Fruit fly (Drosophila melanogaster) whole organism, embryonic: ENCODE data around the gene CG3534.

Source experiments
- CG12104 ChIP-seq: fragments of 200-800 bp; sonication (Bioruptor generic); optimal IDR thresholded peaks from 3 replicates; lab custom pipeline; 2016; ENCODE audit warnings: missing biosample characterization, missing genetic modification characterization
- CG13123 ChIP-seq: fragments of 200-800 bp; sonication (Bioruptor generic); optimal IDR thresholded peaks from 2 replicates; lab custom pipeline; 2016; ENCODE audit warnings: missing biosample characterization, missing genetic modification characterization
- CG15073 ChIP-seq: fragments of 200-800 bp; sonication (Bioruptor generic); optimal IDR thresholded peaks from 2 replicates; lab custom pipeline; 2016; ENCODE audit warnings: missing biosample characterization, missing genetic modification characterization
- CG15601 ChIP-seq: fragments of 200-800 bp; sonication (Bioruptor generic); optimal IDR thresholded peaks from 3 replicates; lab custom pipeline; 2019; ENCODE audit warnings: missing biosample characterization, mild to moderate bottlenecking, missing genetic modification characterization, moderate library complexity
- CG17361 ChIP-seq: fragments of 200-800 bp; sonication (Bioruptor generic); IDR thresholded peaks from 3 replicates; pipeline ENCODE4 v1.3.6; 2022; ENCODE audit warnings: missing biosample characterization, missing genetic modification characterization
- CG17802 ChIP-seq: fragments of 200-800 bp; sonication (Bioruptor generic); optimal IDR thresholded peaks from 2 replicates; lab custom pipeline; 2018; ENCODE audit warnings: missing biosample characterization, mild to moderate bottlenecking, missing genetic modification characterization, moderate library complexity
- CG18764 ChIP-seq: fragments of 200-800 bp; sonication (Bioruptor generic); optimal IDR thresholded peaks from 3 replicates; lab custom pipeline; 2016; ENCODE audit warnings: missing biosample characterization, missing genetic modification characterization
- CG3726 ChIP-seq: fragments of 200-800 bp; sonication (Bioruptor generic); IDR thresholded peaks from 3 replicates; pipeline ENCODE4, ENCODE4 v1.3.6; 2022; ENCODE audit warnings: missing biosample characterization, missing genetic modification characterization
- CG3838 ChIP-seq: fragments of 200-800 bp; sonication (Bioruptor generic); optimal IDR thresholded peaks from 3 replicates; lab custom pipeline; 2016; ENCODE audit warnings: missing biosample characterization, missing genetic modification characterization
- CG3995 ChIP-seq: fragments of 200-800 bp; sonication (Bioruptor generic); optimal IDR thresholded peaks from 3 replicates; lab custom pipeline; 2016; ENCODE audit warnings: missing biosample characterization, missing genetic modification characterization
- CG7357 ChIP-seq: fragments of 200-800 bp; sonication (Bioruptor generic); IDR thresholded peaks from 3 replicates; pipeline ENCODE4 v1.3.6; 2022; ENCODE audit warnings: missing biosample characterization, missing genetic modification characterization
- CG9215 ChIP-seq: fragments of 200-800 bp; sonication (Bioruptor generic); IDR thresholded peaks from 2 replicates; pipeline ENCODE4 v1.3.6; 2022; ENCODE audit warnings: missing biosample characterization, missing genetic modification characterization
- CG9609 ChIP-seq: fragments of 200-800 bp; sonication (Bioruptor generic); optimal IDR thresholded peaks from 3 replicates; lab custom pipeline; 2016; ENCODE audit warnings: missing biosample characterization, missing genetic modification characterization
- CrebB ChIP-seq: fragments of 200-800 bp; sonication (Bioruptor generic); optimal IDR thresholded peaks from 3 replicates; lab custom pipeline; 2018; ENCODE audit warnings: missing biosample characterization, mild to moderate bottlenecking, missing genetic modification characterization
- Dbx ChIP-seq: fragments of 200-800 bp; sonication (Bioruptor generic); IDR thresholded peaks from 3 replicates; pipeline ENCODE4 v1.3.6; 2022; ENCODE audit warnings: missing biosample characterization, missing genetic modification characterization
- Ets65A ChIP-seq: fragments of 200-800 bp; sonication (Bioruptor generic); peaks from one replicate; lab custom pipeline; 2016; ENCODE audit warnings: missing biosample characterization, missing genetic modification characterization
- Fer1 ChIP-seq: fragments of 200-800 bp; sonication (Bioruptor generic); optimal IDR thresholded peaks from 2 replicates; lab custom pipeline; 2017; ENCODE audit warnings: missing biosample characterization, mild to moderate bottlenecking, missing genetic modification characterization
- Fer3 ChIP-seq: fragments of 200-800 bp; sonication (Bioruptor generic); optimal IDR thresholded peaks from 2 replicates; lab custom pipeline; 2018; ENCODE audit warnings: missing biosample characterization, mild to moderate bottlenecking, missing genetic modification characterization, moderate library complexity
- GATAe ChIP-seq: fragments of 200-800 bp; sonication (Bioruptor generic); conservative IDR thresholded peaks from 2 replicates; pipeline ENCODE4 v1.3.6; 2022; ENCODE audit warnings: missing biosample characterization, missing genetic modification characterization
- H2.0 ChIP-seq: fragments of 200-800 bp; sonication (Bioruptor generic); IDR thresholded peaks from 2 replicates; pipeline ENCODE4 v1.3.6; 2022; ENCODE audit warnings: missing biosample characterization, missing genetic modification characterization
- Lim3 ChIP-seq: fragments of 200-800 bp; sonication (Bioruptor generic); IDR thresholded peaks from 2 replicates; pipeline ENCODE4 v1.3.6; 2022; ENCODE audit warnings: missing biosample characterization, missing genetic modification characterization
- MTF-1 ChIP-seq: fragments of 200-800 bp; sonication (Bioruptor generic); optimal IDR thresholded peaks from 2 replicates; lab custom pipeline; 2018; ENCODE audit warnings: missing biosample characterization, mild to moderate bottlenecking, missing genetic modification characterization, borderline replicate concordance
- Nf-YC ChIP-seq: fragments of 200-800 bp; optimal IDR thresholded peaks from 3 replicates; lab custom pipeline; 2019; ENCODE audit warnings: missing biosample characterization, mild to moderate bottlenecking, missing genetic modification characterization, moderate library complexity
- Optix ChIP-seq: fragments of 200-800 bp; sonication (Bioruptor generic); IDR thresholded peaks from 3 replicates; pipeline ENCODE4 v1.3.6; 2022; ENCODE audit warnings: missing biosample characterization, missing genetic modification characterization
- Sin3A ChIP-seq: fragments of >200 bp; optimal IDR thresholded peaks from 2 replicates; lab custom pipeline; 2018
- Xbp1 ChIP-seq: fragments of 200-800 bp; sonication (Bioruptor generic); optimal IDR thresholded peaks from 3 replicates; lab custom pipeline; 2016; ENCODE audit warnings: missing biosample characterization, mild to moderate bottlenecking, missing genetic modification characterization
- ase ChIP-seq: fragments of 200-800 bp; sonication (Bioruptor generic); IDR thresholded peaks from 3 replicates; pipeline ENCODE4 v1.3.6; 2022; ENCODE audit warnings: missing biosample characterization, missing genetic modification characterization
- bbx ChIP-seq: fragments of 200-800 bp; sonication (Bioruptor generic); IDR thresholded peaks from 2 replicates; pipeline ENCODE4 v1.3.6; 2022; ENCODE audit warnings: missing biosample characterization, missing genetic modification characterization; ENCODE audit not compliant: partially characterized antibody
- bigmax ChIP-seq: fragments of 200-800 bp; sonication (Bioruptor generic); optimal IDR thresholded peaks from 2 replicates; lab custom pipeline; 2018; ENCODE audit warnings: missing biosample characterization, mild to moderate bottlenecking, missing genetic modification characterization
- croc ChIP-seq: fragments of 200-800 bp; sonication (Bioruptor generic); conservative IDR thresholded peaks from 3 replicates; pipeline ENCODE4 v1.3.6; 2022; ENCODE audit warnings: missing biosample characterization, missing genetic modification characterization
- en ChIP-seq: fragments of 200-800 bp; sonication (Bioruptor generic); optimal IDR thresholded peaks from 2 replicates; lab custom pipeline; 2016; ENCODE audit warnings: missing biosample characterization, missing genetic modification characterization
- exex ChIP-seq: fragments of 200-800 bp; sonication (Bioruptor generic); optimal IDR thresholded peaks from 4 replicates; lab custom pipeline; 2018; ENCODE audit warnings: missing biosample characterization, mild to moderate bottlenecking, missing genetic modification characterization, moderate library complexity
- ftz-f1 ChIP-seq: fragments of 200-800 bp; sonication (Bioruptor generic); optimal IDR thresholded peaks from 2 replicates; lab custom pipeline; 2016; ENCODE audit warnings: missing biosample characterization, missing genetic modification characterization
- her ChIP-seq: fragments of 200-800 bp; sonication (Bioruptor generic); optimal IDR thresholded peaks from 2 replicates; lab custom pipeline; 2016; ENCODE audit warnings: missing biosample characterization, missing genetic modification characterization
- hth ChIP-seq: fragments of >200 bp; optimal IDR thresholded peaks from 2 replicates; lab custom pipeline; 2017; ENCODE audit warnings: inconsistent platforms
- knrl ChIP-seq: fragments of 200-800 bp; sonication (Bioruptor generic); IDR thresholded peaks from 3 replicates; pipeline ENCODE4 v1.3.6; 2022; ENCODE audit warnings: missing biosample characterization, missing genetic modification characterization; ENCODE audit not compliant: partially characterized antibody
- nerfin-2 ChIP-seq: fragments of 200-800 bp; sonication (Bioruptor generic); IDR thresholded peaks from 2 replicates; pipeline ENCODE4 v1.3.6; 2022; ENCODE audit warnings: missing biosample characterization, missing genetic modification characterization; ENCODE audit not compliant: partially characterized antibody
- pb ChIP-seq: fragments of 200-800 bp; sonication (Bioruptor generic); optimal IDR thresholded peaks from 3 replicates; lab custom pipeline; 2016; ENCODE audit warnings: missing biosample characterization, missing genetic modification characterization
- peb ChIP-seq: fragments of 200-800 bp; sonication (Bioruptor generic); IDR thresholded peaks from 2 replicates; pipeline ENCODE4 v1.3.6; 2022; ENCODE audit warnings: missing biosample characterization, missing genetic modification characterization
- ranshi ChIP-seq: fragments of 200-800 bp; sonication (Bioruptor generic); IDR thresholded peaks from 2 replicates; pipeline ENCODE4 v1.3.6; 2022; ENCODE audit warnings: missing biosample characterization, missing genetic modification characterization
- scrt ChIP-seq: fragments of 200-800 bp; sonication (Bioruptor generic); optimal IDR thresholded peaks from 2 replicates; lab custom pipeline; 2018; ENCODE audit warnings: missing biosample characterization, mild to moderate bottlenecking, missing genetic modification characterization, moderate library complexity
- sens-2 ChIP-seq: fragments of 200-800 bp; sonication (Bioruptor generic); IDR thresholded peaks from 2 replicates; pipeline ENCODE4 v1.3.6; 2022; ENCODE audit warnings: missing biosample characterization, missing genetic modification characterization
- seq ChIP-seq: fragments of 200-800 bp; sonication (Bioruptor generic); IDR thresholded peaks from 2 replicates; pipeline ENCODE4 v1.3.6; 2022; ENCODE audit warnings: missing biosample characterization, missing genetic modification characterization
- sisA ChIP-seq: fragments of 200-800 bp; sonication (Bioruptor generic); IDR thresholded peaks from 2 replicates; pipeline ENCODE4 v1.3.6; 2022; ENCODE audit warnings: missing biosample characterization, missing genetic modification characterization
- sna ChIP-seq: fragments of 200-800 bp; sonication (Bioruptor generic); IDR thresholded peaks from 2 replicates; pipeline ENCODE4 v1.3.6; 2022; ENCODE audit warnings: missing biosample characterization, missing genetic modification characterization; ENCODE audit not compliant: partially characterized antibody
- sr ChIP-seq: fragments of 200-800 bp; sonication (Bioruptor generic); IDR thresholded peaks from 3 replicates; pipeline ENCODE4 v1.3.6; 2022; ENCODE audit warnings: missing biosample characterization, missing genetic modification characterization
- trem ChIP-seq: fragments of 200-800 bp; optimal IDR thresholded peaks from 3 replicates; lab custom pipeline; 2019; ENCODE audit warnings: missing biosample characterization, mild to moderate bottlenecking, missing genetic modification characterization, moderate library complexity
- tup ChIP-seq: fragments of 200-800 bp; sonication (Bioruptor generic); optimal IDR thresholded peaks from 2 replicates; lab custom pipeline; 2016; ENCODE audit warnings: missing biosample characterization, mild to moderate bottlenecking, missing genetic modification characterization, moderate library complexity
- unc-4 ChIP-seq: fragments of 200-800 bp; sonication (Bioruptor generic); IDR thresholded peaks from 2 replicates; pipeline ENCODE4 v1.3.6; 2022; ENCODE audit warnings: missing biosample characterization, missing genetic modification characterization; ENCODE audit not compliant: partially characterized antibody

CG3534 gene

DNA sequence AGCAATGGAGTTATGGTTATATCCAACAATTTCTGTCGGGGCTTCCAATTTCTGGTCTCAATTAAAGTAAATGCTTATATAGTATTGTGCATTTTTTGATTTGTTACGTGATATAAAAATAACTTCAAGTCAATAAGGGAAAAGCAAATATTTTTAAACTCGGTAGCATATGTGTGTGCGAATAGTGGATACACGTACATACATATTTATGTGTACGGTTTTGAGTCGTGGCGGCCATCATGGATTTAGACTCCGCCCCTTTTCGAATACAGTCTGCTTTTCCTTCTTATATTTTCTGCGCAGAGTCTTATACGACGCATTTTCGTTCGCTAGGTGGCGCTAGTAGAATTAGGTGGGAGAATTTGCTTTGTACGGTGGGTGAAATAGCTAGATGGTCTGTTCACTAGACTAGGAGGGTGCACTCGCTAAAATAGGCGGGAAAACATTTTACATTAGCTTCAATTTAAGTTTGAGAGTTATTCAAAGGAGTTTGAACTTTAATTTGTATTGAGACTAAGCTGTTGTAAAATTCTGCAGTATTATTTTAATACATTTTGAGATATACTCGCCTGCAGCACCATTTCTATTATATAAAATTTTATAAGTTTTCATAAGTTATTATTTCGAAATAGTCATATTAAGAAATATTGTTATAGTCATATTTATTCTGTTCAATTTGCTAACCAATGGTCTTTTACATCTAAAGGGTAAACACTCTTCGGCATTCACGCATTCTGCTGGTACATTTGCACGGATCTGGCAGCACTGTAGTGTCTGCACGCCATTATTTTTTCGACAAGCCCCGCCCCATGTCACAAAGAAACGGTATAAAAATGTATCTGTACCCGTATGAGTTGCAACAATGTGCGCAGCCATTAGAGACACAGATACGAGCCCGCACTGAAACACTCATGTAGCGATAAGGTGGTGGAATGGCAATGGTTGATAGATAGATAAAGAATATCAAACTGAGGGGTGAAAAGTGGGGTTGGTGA is 26.6 kb upstream of the CG3534 start (continued):
- TF ChIP-seq MTF-1, result peak; percentile 2
- TF ChIP-seq sisA, result peak; percentile 35; the same call in 1 of the 2 replicates
- no peak for TF ChIP-seq Optix
- peak; percentile 63 for TF ChIP-seq CG12104
- no peak for TF ChIP-seq CG9609 (GFP tag; lab: Kevin White, UChicago)
- TF ChIP-seq pb (GFP tag; lab: Kevin White, UChicago), result no peak
- peak; percentile 53; the same call in 1 of the 3 replicates for TF ChIP-seq knrl (GFP tag; lab: Robert Waterston, UW)
- no peak for TF ChIP-seq tup (GFP tag; lab: Kevin White, UChicago)
- TF ChIP-seq sens-2 (GFP tag; lab: Robert Waterston, UW), result 0 out of 2 replicates have a peak, but pooled peaks have one; percentile 17
- peak; percentile 95 for TF ChIP-seq seq (GFP tag; lab: Robert Waterston, UW)
- TF ChIP-seq trem (tag; lab: Kevin White, UChicago), result peak; percentile 64
- no peak for TF ChIP-seq sr (GFP tag; lab: Robert Waterston, UW)
- TF ChIP-seq scrt (GFP tag; lab: Kevin White, UChicago), result peak; percentile 62
- 0 out of 3 replicates have a peak, but pooled peaks have one; percentile 43 for TF ChIP-seq CG7357 (GFP tag; lab: Robert Waterston, UW)
- TF ChIP-seq CG13123, result no peak
- no peak for TF ChIP-seq Fer3 (tag; lab: Kevin White, UChicago)
- no peak for TF ChIP-seq CG15073 (GFP tag; lab: Kevin White, UChicago)
- no peak for TF ChIP-seq peb
- no peak for TF ChIP-seq CG3995 (GFP tag; lab: Kevin White, UChicago)
- TF ChIP-seq croc (GFP tag; lab: Robert Waterston, UW), result peak; percentile 36; the same call in 1 of the 3 replicates
- TF ChIP-seq Sin3A (lab: Kevin White, UChicago), result no peak
- TF ChIP-seq Fer1, result no peak
- TF ChIP-seq Xbp1 (GFP tag; lab: Kevin White, UChicago), result peak; percentile 75
- peak; percentile 48; the same call in 1 of the 3 replicates for TF ChIP-seq ase (GFP tag; lab: Robert Waterston, UW)
- TF ChIP-seq GATAe, result peak; percentile 80
- TF ChIP-seq Lim3 (GFP tag; lab: Robert Waterston, UW), result no peak
- peak; percentile 92 for TF ChIP-seq Ets65A (GFP tag; lab: Kevin White, UChicago)
- TF ChIP-seq her, result no peak
- peak; percentile 81 for TF ChIP-seq CG17361
- TF ChIP-seq bigmax (GFP tag; lab: Kevin White, UChicago), result no peak
- no peak for TF ChIP-seq hth (lab: Kevin White, UChicago)
- peak; percentile 1 for TF ChIP-seq CrebB (tag; lab: Kevin White, UChicago)
- TF ChIP-seq CG18764 (GFP tag; lab: Kevin White, UChicago), result peak; percentile 48
- no peak for TF ChIP-seq CG17802 (tag; lab: Kevin White, UChicago)
- TF ChIP-seq exex (tag; lab: Kevin White, UChicago), result no peak
- peak; percentile 67 for TF ChIP-seq ranshi (GFP tag; lab: Robert Waterston, UW)
- TF ChIP-seq en (GFP tag; lab: Kevin White, UChicago), result no peak
- TF ChIP-seq Dbx (GFP tag; lab: Robert Waterston, UW), result peak; percentile 63
- TF ChIP-seq sna, result no peak
- TF ChIP-seq CG15601 (tag; lab: Kevin White, UChicago), result peak; percentile 74
- TF ChIP-seq Nf-YC (tag; lab: Kevin White, UChicago), result peak; percentile 96
- peak; percentile 39 for TF ChIP-seq CG3838 (GFP tag; lab: Kevin White, UChicago)
- no peak for TF ChIP-seq bbx
- TF ChIP-seq ftz-f1 (GFP tag; lab: Kevin White, UChicago), result no peak
- TF ChIP-seq CG3726 (GFP tag; lab: Robert Waterston, UW), result no peak
- TF ChIP-seq H2.0 (GFP tag; lab: Robert Waterston, UW), result peak; percentile 42
- TF ChIP-seq CG9215 (GFP tag; lab: Robert Waterston, UW), result peak; percentile 31; the same call in 1 of the 2 replicates
- TF ChIP-seq unc-4 (GFP tag; lab: Robert Waterston, UW), result no peak
- no peak for TF ChIP-seq nerfin-2 (GFP tag; lab: Robert Waterston, UW)
